Worm (Caenorhabditis elegans): ENCODE results near the gene hpo-6.
A peak's percentile ranks its signal among the peaks of the same experiment; 100 is the strongest.

The hpo-6 gene

ce11 chrIV:1522358-1522757 lies 39.6 kb upstream of the hpo-6 start:
- TF ChIP-seq flh-1 (GFP tag; optimal IDR thresholded peaks at IDR 0.05) (no peak), tbx-8 (GFP tag; optimal IDR thresholded peaks at IDR 0.05) (no peak), lsy-2 (tag; optimal IDR thresholded peaks at IDR 0.05) (no peak)

ce11 chrIV:1523418-1523817 lies 38.6 kb upstream of the hpo-6 start, which contains the start of gene K03H6.1:
Gene K03H6.1, plus strand, starts transcription at chrIV:1523718.
- no peak for TF ChIP-seq nhr-12 (tag; optimal IDR thresholded peaks at IDR 0.05)
- no peak for TF ChIP-seq sem-2 (GFP tag; optimal IDR thresholded peaks at IDR 0.05)
- TF ChIP-seq blmp-1 (tag; optimal IDR thresholded peaks at IDR 0.05), result no peak
- TF ChIP-seq lsy-2 (tag; optimal IDR thresholded peaks at IDR 0.05), result no peak
- TF ChIP-seq zip-8 (tag; optimal IDR thresholded peaks at IDR 0.05), result no peak
- no peak for TF ChIP-seq ceh-83 (GFP tag; optimal IDR thresholded peaks at IDR 0.05)
- no peak for TF ChIP-seq nhr-2 (tag; optimal IDR thresholded peaks at IDR 0.05)
- TF ChIP-seq bed-3 (GFP tag; optimal IDR thresholded peaks at IDR 0.05), result no peak
- TF ChIP-seq elt-3 (tag; optimal IDR thresholded peaks at IDR 0.05), result no peak
- TF ChIP-seq nhr-28 (tag; optimal IDR thresholded peaks at IDR 0.05), result no peak
- no peak for TF ChIP-seq hlh-1 (tag; optimal IDR thresholded peaks at IDR 0.05)
- no peak for TF ChIP-seq ceh-39 (tag; optimal IDR thresholded peaks at IDR 0.05)
- no peak for TF ChIP-seq nhr-237 (tag; optimal IDR thresholded peaks at IDR 0.05)
- no peak for TF ChIP-seq unc-120 (tag; optimal IDR thresholded peaks at IDR 0.05; ENCODE audit: poor library complexity, severe bottlenecking)
- no peak for TF ChIP-seq mab-5 (tag; optimal IDR thresholded peaks at IDR 0.05)
- TF ChIP-seq elt-1 (tag; optimal IDR thresholded peaks at IDR 0.05; ENCODE audit: borderline replicate concordance, insufficient read depth), result no peak
- TF ChIP-seq M03D4.4 (tag; optimal IDR thresholded peaks at IDR 0.05), result no peak
- no peak for TF ChIP-seq ceh-43 (GFP tag; optimal IDR thresholded peaks at IDR 0.05)

- no peak for TF ChIP-seq lin-32 (GFP tag; optimal IDR thresholded peaks at IDR 0.05)
- TF ChIP-seq drap-1 (GFP tag; optimal IDR thresholded peaks at IDR 0.05), result no peak
- TF ChIP-seq mab-5 (tag; optimal IDR thresholded peaks at IDR 0.05), result no peak
- TF ChIP-seq ces-1 (GFP tag; optimal IDR thresholded peaks at IDR 0.05), result no peak
- no peak for TF ChIP-seq ztf-11 (tag; optimal IDR thresholded peaks at IDR 0.05)
- TF ChIP-seq mep-1 (tag; optimal IDR thresholded peaks at IDR 0.05), result no peak
- no peak for TF ChIP-seq snpc-4 (tag; optimal IDR thresholded peaks at IDR 0.05)
- no peak for TF ChIP-seq unc-120 (tag; optimal IDR thresholded peaks at IDR 0.05; ENCODE audit: poor library complexity, severe bottlenecking)
- TF ChIP-seq lsy-2 (tag; optimal IDR thresholded peaks at IDR 0.05), result no peak
- no peak for TF ChIP-seq lin-13 (tag; optimal IDR thresholded peaks at IDR 0.05)
- no peak for TF ChIP-seq nhr-237 (tag; optimal IDR thresholded peaks at IDR 0.05)
- TF ChIP-seq ceh-83 (GFP tag; optimal IDR thresholded peaks at IDR 0.05), result no peak
- no peak for TF ChIP-seq bed-3 (GFP tag; optimal IDR thresholded peaks at IDR 0.05)
- no peak for TF ChIP-seq elt-3 (tag; optimal IDR thresholded peaks at IDR 0.05)
- TF ChIP-seq ceh-39 (tag; optimal IDR thresholded peaks at IDR 0.05), result no peak
- TF ChIP-seq sem-2 (GFP tag; optimal IDR thresholded peaks at IDR 0.05), result no peak
- TF ChIP-seq cnd-1 (tag; optimal IDR thresholded peaks at IDR 0.05), result no peak
- TF ChIP-seq ham-2 (GFP tag; optimal IDR thresholded peaks at IDR 0.05), result no peak
These were observed 25.7 kb upstream of the hpo-6 start, which contains the start of gene K03H6.5 for ce11 chrIV:1536316-1536715. Gene K03H6.5, minus strand, starts transcription at chrIV:1536416.

- no peak for TF ChIP-seq M03D4.4 (tag; optimal IDR thresholded peaks at IDR 0.05)
- TF ChIP-seq lin-13 (tag; optimal IDR thresholded peaks at IDR 0.05), result no peak
- TF ChIP-seq nhr-76 (tag; optimal IDR thresholded peaks at IDR 0.05), result no peak
- TF ChIP-seq nhr-237 (tag; optimal IDR thresholded peaks at IDR 0.05), result no peak
These were observed 14.9 kb upstream of the hpo-6 start for ce11 chrIV:1547129-1547528.

ce11 chrIV:1548457-1548861 lies 13.5 kb upstream of the hpo-6 start, which contains the start of gene col-107:
Gene col-107, plus strand, starts transcription at chrIV:1548721.
- TF ChIP-seq pha-4 (tag; optimal IDR thresholded peaks at IDR 0.05) (no peak), elt-1 (tag; optimal IDR thresholded peaks at IDR 0.05; ENCODE audit: borderline replicate concordance, insufficient read depth) (peak; percentile 88), nhr-76 (tag; optimal IDR thresholded peaks at IDR 0.05) (no peak), ceh-43 (GFP tag; optimal IDR thresholded peaks at IDR 0.05) (no peak), elt-3 (tag; optimal IDR thresholded peaks at IDR 0.05) (no peak), bed-3 (GFP tag; optimal IDR thresholded peaks at IDR 0.05) (no peak), mep-1 (tag; optimal IDR thresholded peaks at IDR 0.05) (no peak), flh-1 (GFP tag; optimal IDR thresholded peaks at IDR 0.05) (no peak), nhr-237 (tag; optimal IDR thresholded peaks at IDR 0.05) (no peak), drap-1 (GFP tag; optimal IDR thresholded peaks at IDR 0.05) (no peak), ztf-11 (tag; optimal IDR thresholded peaks at IDR 0.05) (no peak), tbx-8 (GFP tag; optimal IDR thresholded peaks at IDR 0.05) (no peak), ham-2 (GFP tag; optimal IDR thresholded peaks at IDR 0.05) (peak; percentile 50), unc-39 (tag; optimal IDR thresholded peaks at IDR 0.05) (no peak), sptf-1 (tag; optimal IDR thresholded peaks at IDR 0.05) (no peak), nhr-28 (tag; optimal IDR thresholded peaks at IDR 0.05) (no peak), mab-5 (tag; optimal IDR thresholded peaks at IDR 0.05) (no peak)
